Worm (Caenorhabditis elegans) whole organism, midembryonic: ENCODE measurements around the gene ced-8.

Experiments used
- cog-1 ChIP-seq: sonication (generic microtip); optimal IDR thresholded peaks from 2 replicates; lab custom pipeline; 2016; ENCODE audit warnings: missing genetic modification characterization, missing compliant biosample characterization
- flt-1 ChIP-seq: fragments of 200-800 bp; sonication (Bioruptor generic); IDR thresholded peaks from 2 replicates; pipeline ENCODE4 v1.3.6; 2022; ENCODE audit warnings: missing genetic modification characterization, missing compliant biosample characterization
- ref-1 ChIP-seq: fragments of 200-800 bp; sonication (Bioruptor generic); conservative IDR thresholded peaks from 2 replicates; pipeline ENCODE4 v1.3.6; 2022; ENCODE audit warnings: missing genetic modification reagents, missing genetic modification characterization, missing compliant biosample characterization

DNA sequence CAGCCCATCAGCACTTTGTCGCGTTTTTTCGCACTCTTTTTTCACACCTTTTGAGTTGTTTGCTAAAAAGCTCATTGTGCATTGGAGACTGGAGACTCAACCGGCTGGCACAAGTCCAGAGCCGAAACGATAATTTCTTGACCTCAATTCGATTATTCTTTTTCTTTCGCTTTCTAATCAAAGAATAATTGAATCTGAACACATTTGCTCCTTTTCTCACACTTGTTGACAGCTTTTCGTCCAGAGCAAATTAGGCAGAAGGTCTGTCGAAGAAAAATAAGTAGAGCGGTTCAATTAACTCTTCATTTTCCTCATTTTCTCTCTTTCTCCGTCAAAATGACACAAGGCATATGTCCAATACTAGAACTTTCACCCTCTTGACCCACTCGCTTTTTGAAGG lies 28.2 kb upstream of the ced-8 start:
- TF ChIP-seq cog-1 (tag; lab: Kevin White, UChicago) = no peak
- TF ChIP-seq ref-1 (GFP tag; lab: Robert Waterston, UW) = no peak
- TF ChIP-seq flt-1 = no peak
